Worm (Caenorhabditis elegans): ENCODE results near the gene C13C4.7.

DNA sequence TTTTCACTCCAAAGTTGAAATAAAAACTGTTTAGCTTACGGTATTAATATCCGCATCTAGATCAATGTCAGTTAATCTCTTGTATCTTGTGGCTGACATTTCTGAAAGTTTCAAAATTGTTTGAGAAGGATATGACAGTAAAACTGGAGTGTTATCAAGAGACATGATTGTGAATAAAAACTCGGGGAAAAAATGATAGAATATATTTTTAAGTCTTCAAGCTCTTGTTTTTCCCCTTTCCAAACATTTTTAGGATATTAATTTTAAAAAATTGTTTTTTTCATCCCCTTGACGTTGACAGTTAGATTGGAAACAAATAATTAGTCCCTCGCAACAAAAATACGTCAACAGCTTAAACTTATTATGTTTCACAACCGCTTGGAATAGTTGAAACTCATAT lies 45.4 kb downstream of the C13C4.7 start, which contains the start of gene R07B7.6:
- TF ChIP-seq B0261.1 (tag; optimal IDR thresholded peaks at IDR 0.05) (no peak), pha-4 (tag; optimal IDR thresholded peaks at IDR 0.05) (no peak), sea-2 (GFP tag; IDR thresholded peaks at IDR 0.05) (no peak), ztf-28 (GFP tag; IDR thresholded peaks at IDR 0.05) (no peak)

Data from whole organism, young adult.